Fruit fly (Drosophila melanogaster) ovary, adult (tissue): Measurements from ENCODE around the gene CG10011.
A peak's percentile ranks its signal among the peaks of the same experiment; 100 is the strongest.

Source experiments
- CG17801 ChIP-seq: fragments of 200-800 bp; optimal IDR thresholded peaks from 2 replicates; lab custom pipeline; 2019; ENCODE audit warnings: missing biosample characterization, mild to moderate bottlenecking, missing genetic modification characterization, moderate library complexity; ENCODE audit not compliant: partially characterized antibody

Gene CG10011

dm6 chr3R:28634981-28635930, at the start of gene CG10011:
CG10011 (minus strand) TSS chr3R:28635099.
- no peak for TF ChIP-seq CG17801 (GFP tag; lab: Kevin White, UChicago)

dm6 chr3R:28681834-28682464, 47.0 kb upstream of the CG10011 start:
- no peak for TF ChIP-seq CG17801 (GFP tag; lab: Kevin White, UChicago)

dm6 chr3R:28679583-28679982, 44.7 kb upstream of the CG10011 start:
- no peak for TF ChIP-seq CG17801 (GFP tag; lab: Kevin White, UChicago)

dm6 chr3R:28677527-28678134, 42.7 kb upstream of the CG10011 start:
- no peak for TF ChIP-seq CG17801 (GFP tag; lab: Kevin White, UChicago)

- no peak for TF ChIP-seq CG17801 (GFP tag; lab: Kevin White, UChicago)
Measured at dm6 chr3R:28676870-28677526, 42.1 kb upstream of the CG10011 start.

- no peak for TF ChIP-seq CG17801 (GFP tag; lab: Kevin White, UChicago)
Measured at dm6 chr3R:28674788-28675187, 39.9 kb upstream of the CG10011 start, which contains the start of gene snu. snu (plus strand) TSS chr3R:28675041.

- TF ChIP-seq CG17801 (GFP tag; lab: Kevin White, UChicago), result peak; percentile 10
Measured at dm6 chr3R:28672134-28672533, 37.2 kb upstream of the CG10011 start.

dm6 chr3R:28670404-28670803, 35.5 kb upstream of the CG10011 start, which contains the start of gene Sid:
Sid (plus strand) TSS chr3R:28670704.
- TF ChIP-seq CG17801 (GFP tag; lab: Kevin White, UChicago), result no peak

- TF ChIP-seq CG17801 (GFP tag; lab: Kevin White, UChicago), result no peak
Measured at dm6 chr3R:28668854-28669253, 34.0 kb upstream of the CG10011 start, which contains the start of gene CG33346. CG33346 (plus strand) TSS chr3R:28669233.

dm6 chr3R:28662956-28663355, 28.1 kb upstream of the CG10011 start:
- TF ChIP-seq CG17801 (GFP tag; lab: Kevin White, UChicago), result no peak

- no peak for TF ChIP-seq CG17801 (GFP tag; lab: Kevin White, UChicago)
Measured at dm6 chr3R:28656127-28656715, 21.3 kb upstream of the CG10011 start.

dm6 chr3R:28654596-28654995, 19.7 kb upstream of the CG10011 start:
- no peak for TF ChIP-seq CG17801 (GFP tag; lab: Kevin White, UChicago)

- TF ChIP-seq CG17801 (GFP tag; lab: Kevin White, UChicago), result no peak
Measured at dm6 chr3R:28650380-28650779, 15.5 kb upstream of the CG10011 start, which contains the start of gene CG31050. CG31050 (minus strand) TSS chr3R:28650480.

- no peak for TF ChIP-seq CG17801 (GFP tag; lab: Kevin White, UChicago)
Measured at dm6 chr3R:28642791-28643190, 7.9 kb upstream of the CG10011 start, which contains the start of gene CG14062. CG14062 (minus strand) TSS chr3R:28642891.
